Worm (Caenorhabditis elegans) whole organism, young adult: ENCODE data around the gene ssu-1.

Experiments
- C06A6.2 ChIP-seq: fragments of 200-800 bp; sonication (Bioruptor generic); conservative IDR thresholded peaks from 2 replicates; pipeline ENCODE4 v1.3.6; 2022; ENCODE audit warnings: missing genetic modification characterization, missing compliant biosample characterization
- Y53F4B.3 ChIP-seq: fragments of 200-800 bp; sonication (Bioruptor generic); IDR thresholded peaks from 2 replicates; pipeline ENCODE4 v1.3.6; 2022; ENCODE audit warnings: missing genetic modification reagents, missing genetic modification characterization, missing compliant biosample characterization
- Y67H2A.10 ChIP-seq: fragments of 200-800 bp; sonication (Bioruptor generic); conservative IDR thresholded peaks from 2 replicates; pipeline ENCODE4 v1.3.6; 2022; ENCODE audit warnings: missing genetic modification reagents, missing genetic modification characterization, missing compliant biosample characterization
- Y95B8A.8 ChIP-seq: fragments of 200-800 bp; sonication (Bioruptor generic); IDR thresholded peaks from 2 replicates; pipeline ENCODE4 v1.3.6; 2022; ENCODE audit warnings: missing genetic modification reagents, missing genetic modification characterization, missing compliant biosample characterization
- ZK185.1 ChIP-seq: sonication (generic microtip); optimal IDR thresholded peaks from 2 replicates; lab custom pipeline; 2016; ENCODE audit warnings: mild to moderate bottlenecking, missing genetic modification characterization, missing compliant biosample characterization; ENCODE audit not compliant: poor library complexity, severe bottlenecking
- atf-7 ChIP-seq: sonication (generic microtip); optimal IDR thresholded peaks from 2 replicates; lab custom pipeline; 2017; ENCODE audit warnings: mild to moderate bottlenecking, missing genetic modification characterization, missing compliant biosample characterization
- athp-1 ChIP-seq: sonication (generic microtip); optimal IDR thresholded peaks from 2 replicates; lab custom pipeline; 2017; ENCODE audit warnings: mild to moderate bottlenecking, missing genetic modification characterization, missing compliant biosample characterization
- bed-1 ChIP-seq: fragments of 200-800 bp; sonication (Bioruptor generic); IDR thresholded peaks from 2 replicates; pipeline ENCODE4 v1.3.6; 2022; ENCODE audit warnings: missing genetic modification reagents, missing genetic modification characterization, missing compliant biosample characterization
- bed-2 ChIP-seq: fragments of 200-800 bp; sonication (Bioruptor generic); IDR thresholded peaks from 2 replicates; pipeline ENCODE4 v1.3.6; 2022; ENCODE audit warnings: missing genetic modification reagents, missing genetic modification characterization, missing compliant biosample characterization
- cebp-1 ChIP-seq, 2 experiments: fragments of 200-800 bp in 1 of 2; sonication (Bioruptor generic) in 1 of 2; sonication (generic microtip) in 1 of 2; IDR thresholded peaks in 1 of 2; optimal IDR thresholded peaks in 1 of 2; 2 replicates each; pipeline versions ENCODE4 v1.3.6 to Lab custom; 2017 to 2022; ENCODE audit warnings: missing compliant biosample characterization in 2 of 2, missing genetic modification characterization in 2 of 2, mild to moderate bottlenecking in 1 of 2, missing genetic modification reagents in 1 of 2, moderate library complexity in 1 of 2
- ceh-79 ChIP-seq: sonication (generic microtip); optimal IDR thresholded peaks from 2 replicates; lab custom pipeline; 2017; ENCODE audit warnings: mild to moderate bottlenecking, missing genetic modification characterization, missing compliant biosample characterization
- chd-7 ChIP-seq: sonication (generic microtip); optimal IDR thresholded peaks from 2 replicates; lab custom pipeline; 2016; ENCODE audit warnings: mild to moderate bottlenecking, missing genetic modification characterization, moderate library complexity, missing compliant biosample characterization
- dpff-1 ChIP-seq: sonication (generic microtip); optimal IDR thresholded peaks from 2 replicates; lab custom pipeline; 2017; ENCODE audit warnings: mild to moderate bottlenecking, missing genetic modification characterization, missing compliant biosample characterization
- fkh-3 ChIP-seq: sonication (generic microtip); optimal IDR thresholded peaks from 2 replicates; lab custom pipeline; 2016; ENCODE audit warnings: mild to moderate bottlenecking, missing genetic modification characterization, missing compliant biosample characterization
- hlh-12 ChIP-seq: sonication (generic microtip); optimal IDR thresholded peaks from 2 replicates; lab custom pipeline; 2016; ENCODE audit warnings: missing genetic modification characterization, missing compliant biosample characterization
- hlh-26 ChIP-seq: fragments of 200-800 bp; sonication (Bioruptor generic); conservative IDR thresholded peaks from 2 replicates; pipeline ENCODE4 v1.3.6; 2022; ENCODE audit warnings: missing genetic modification reagents, missing genetic modification characterization, missing compliant biosample characterization
- let-526 ChIP-seq: fragments of 200-800 bp; sonication (Bioruptor generic); IDR thresholded peaks from 2 replicates; pipeline ENCODE4 v1.3.6; 2022; ENCODE audit warnings: missing genetic modification reagents, missing genetic modification characterization, missing compliant biosample characterization
- let-607 ChIP-seq, 2 experiments: fragments of 200-800 bp in 1 of 2; sonication (Bioruptor generic) in 1 of 2; sonication (generic microtip) in 1 of 2; optimal IDR thresholded peaks; 2 replicates each; lab custom pipeline; 2016 to 2018; ENCODE audit warnings: mild to moderate bottlenecking in 2 of 2, missing compliant biosample characterization in 2 of 2, missing genetic modification characterization in 2 of 2, moderate library complexity in 2 of 2, missing genotype in 1 of 2
- lin-26 ChIP-seq: fragments of 200-800 bp; sonication (Bioruptor generic); IDR thresholded peaks from 2 replicates; pipeline ENCODE4 v1.3.6; 2022; ENCODE audit warnings: missing genetic modification reagents, missing genetic modification characterization, missing compliant biosample characterization
- lin-40 ChIP-seq: sonication (generic microtip); optimal IDR thresholded peaks from 2 replicates; lab custom pipeline; 2016; ENCODE audit warnings: missing genetic modification characterization, mild to moderate bottlenecking, missing compliant biosample characterization, missing genotype, missing genetic modification reagents
- madf-3 ChIP-seq: fragments of 200-800 bp; sonication (Bioruptor generic); IDR thresholded peaks from 2 replicates; pipeline ENCODE4 v1.3.6; 2022; ENCODE audit warnings: missing genetic modification reagents, missing genetic modification characterization, missing compliant biosample characterization
- mes-4 ChIP-seq: sonication (generic microtip); optimal IDR thresholded peaks from 2 replicates; lab custom pipeline; 2016; ENCODE audit warnings: missing genotype, missing genetic modification characterization, missing compliant biosample characterization
- nfyb-1 ChIP-seq: fragments of 200-800 bp; sonication (Bioruptor generic); IDR thresholded peaks from 2 replicates; pipeline ENCODE4 v1.3.6; 2022; ENCODE audit warnings: missing genetic modification reagents, missing genetic modification characterization, missing compliant biosample characterization
- nhr-27 ChIP-seq: fragments of 200-800 bp; sonication (Bioruptor generic); optimal IDR thresholded peaks from 2 replicates; lab custom pipeline; 2018; ENCODE audit warnings: mild to moderate bottlenecking, missing genetic modification characterization, moderate library complexity, missing compliant biosample characterization
- rcor-1 ChIP-seq: fragments of 200-800 bp; sonication (Bioruptor generic); IDR thresholded peaks from 2 replicates; pipeline ENCODE4 v1.3.6; 2022; ENCODE audit warnings: missing genetic modification reagents, missing genetic modification characterization, missing compliant biosample characterization
- sea-2 ChIP-seq: fragments of 200-800 bp; sonication (Bioruptor generic); IDR thresholded peaks from 2 replicates; pipeline ENCODE4 v1.3.6; 2022; ENCODE audit warnings: missing genetic modification characterization, missing compliant biosample characterization
- unc-130 ChIP-seq: sonication (generic microtip); optimal IDR thresholded peaks from 2 replicates; lab custom pipeline; 2016; ENCODE audit warnings: missing genetic modification reagents, missing genetic modification characterization, missing compliant biosample characterization
- xnd-1 ChIP-seq: sonication (generic microtip); optimal IDR thresholded peaks from 2 replicates; lab custom pipeline; 2016; ENCODE audit warnings: missing genotype, missing genetic modification reagents, missing genetic modification characterization, missing compliant biosample characterization
- zfh-2 ChIP-seq: fragments of 200-800 bp; sonication (Bioruptor generic); conservative IDR thresholded peaks from 2 replicates; pipeline ENCODE4 v1.3.6; 2022; ENCODE audit warnings: missing genetic modification reagents, missing genetic modification characterization, missing compliant biosample characterization
- ztf-18 ChIP-seq: sonication (generic microtip); optimal IDR thresholded peaks from 2 replicates; lab custom pipeline; 2016; ENCODE audit warnings: missing genotype, mild to moderate bottlenecking, missing genetic modification characterization, missing compliant biosample characterization
- ztf-22 ChIP-seq: fragments of 200-800 bp; sonication (Bioruptor generic); optimal IDR thresholded peaks from 2 replicates; lab custom pipeline; 2018; ENCODE audit warnings: mild to moderate bottlenecking, missing genetic modification characterization, moderate library complexity, missing compliant biosample characterization
- ztf-6 ChIP-seq: fragments of 200-800 bp; sonication (Bioruptor generic); IDR thresholded peaks from 2 replicates; pipeline ENCODE4 v1.3.6; 2022; ENCODE audit warnings: missing genetic modification reagents, missing genetic modification characterization, missing compliant biosample characterization

The ssu-1 gene

ce11 chrV:20105210-20105793 lies 27.8 kb downstream of the ssu-1 start:
- no peak for TF ChIP-seq lin-40 (tag; lab: Kevin White, UChicago)
- no peak for TF ChIP-seq ztf-18 (tag; lab: Kevin White, UChicago)

DNA sequence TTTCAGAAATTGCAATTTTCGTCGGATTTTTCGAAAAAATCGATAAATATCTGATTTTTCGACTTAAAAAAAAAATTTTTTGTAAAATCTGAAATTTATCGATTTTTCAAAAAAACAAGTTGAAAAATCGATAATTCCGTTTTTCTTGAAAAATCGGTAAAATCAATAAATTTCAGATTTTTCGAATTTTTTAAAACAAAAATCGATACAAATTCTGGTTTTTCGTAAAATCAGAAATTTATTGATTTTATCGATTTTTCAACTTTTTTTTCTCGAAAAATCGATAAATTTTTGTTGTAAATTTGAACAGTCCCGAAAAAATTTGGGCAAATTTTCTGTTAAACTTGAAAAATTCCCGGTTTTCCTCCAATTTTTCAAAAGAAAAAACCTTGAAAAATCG lies 28.6 kb downstream of the ssu-1 start:
- no peak for TF ChIP-seq fkh-3 (tag; lab: Kevin White, UChicago)
- no peak for TF ChIP-seq athp-1 (tag; lab: Kevin White, UChicago)
- no peak for TF ChIP-seq hlh-12
- no peak for TF ChIP-seq nfyb-1
- no peak for TF ChIP-seq hlh-26

DNA sequence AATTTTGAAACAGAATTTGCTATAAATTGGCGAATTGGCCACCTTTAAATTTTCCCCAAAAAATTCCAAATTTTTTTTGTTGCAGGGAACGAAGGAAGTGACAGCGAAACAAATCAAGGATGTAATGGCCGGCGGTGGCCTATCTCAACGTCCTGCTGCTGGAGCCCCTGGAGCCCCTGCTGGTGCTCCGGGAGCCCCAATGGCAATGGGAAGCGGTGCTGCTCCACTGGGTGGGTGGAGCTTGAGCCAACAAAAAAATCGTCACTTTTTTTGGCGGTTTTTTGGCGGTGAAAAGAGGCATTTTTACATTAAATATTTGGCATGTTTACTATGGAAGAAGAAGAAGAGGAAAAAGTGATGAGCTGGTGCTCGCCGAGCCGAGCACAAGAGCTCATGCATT lies 35.9 kb downstream of the ssu-1 start:
- TF ChIP-seq rcor-1 (GFP tag; lab: Robert Waterston, UW) (no peak), zfh-2 (GFP tag; lab: Robert Waterston, UW) (peak; percentile 77)

DNA sequence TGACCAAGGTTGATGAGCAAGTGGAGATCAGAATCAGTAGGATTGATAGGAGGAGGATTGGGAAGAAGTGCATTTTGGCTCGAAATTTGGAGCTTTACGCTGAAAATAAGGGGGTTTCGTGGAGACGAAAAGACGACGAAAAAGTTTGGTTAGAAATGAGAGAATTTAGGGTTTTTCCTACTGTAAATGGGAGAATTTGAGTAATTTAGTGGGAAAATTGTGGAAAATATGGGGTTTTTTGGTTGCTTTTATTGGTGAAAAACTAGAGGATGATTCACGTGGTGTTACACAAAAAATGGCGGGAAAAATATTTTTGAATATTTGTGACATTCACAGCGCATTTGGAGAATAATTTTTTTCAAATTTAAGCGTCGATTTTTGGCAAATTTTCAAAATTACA lies 38.2 kb downstream of the ssu-1 start, which contains the start of gene nlp-69:
nlp-69 (minus strand) TSS at position 101 of the 400 bp plus-strand sequence.
- no peak for TF ChIP-seq bed-2
- no peak for TF ChIP-seq chd-7
- TF ChIP-seq ztf-22 = no peak
- no peak for TF ChIP-seq sea-2 (GFP tag; lab: Robert Waterston, UW)
- TF ChIP-seq ZK185.1 (tag; lab: Kevin White, UChicago) = no peak
- no peak for TF ChIP-seq Y67H2A.10 (GFP tag; lab: Robert Waterston, UW)
- no peak for TF ChIP-seq Y53F4B.3
- no peak for TF ChIP-seq madf-3 (GFP tag; lab: Robert Waterston, UW)
- TF ChIP-seq let-526 (GFP tag; lab: Robert Waterston, UW) = no peak
- TF ChIP-seq unc-130 (GFP tag; lab: Kevin White, UChicago) = no peak
- no peak for TF ChIP-seq bed-1 (GFP tag; lab: Robert Waterston, UW)
- TF ChIP-seq let-607 (tag; optimal IDR thresholded peaks at IDR 0.05; lab: Kevin White, UChicago) = no peak
- no peak for TF ChIP-seq dpff-1 (tag; lab: Kevin White, UChicago)
- TF ChIP-seq xnd-1 (tag; lab: Kevin White, UChicago) = no peak

ce11 chrV:20093940-20094339 lies 39.1 kb downstream of the ssu-1 start:
- TF ChIP-seq madf-3 (GFP tag; lab: Robert Waterston, UW) (no peak), cebp-1 (GFP tag; IDR thresholded peaks at IDR 0.05; lab: Robert Waterston, UW) (no peak), cebp-1 (tag; optimal IDR thresholded peaks at IDR 0.05; lab: Kevin White, UChicago) (no peak), Y95B8A.8 (GFP tag; lab: Robert Waterston, UW) (no peak), atf-7 (tag; lab: Kevin White, UChicago) (no peak), ztf-6 (GFP tag; lab: Robert Waterston, UW) (no peak), mes-4 (no peak), ceh-79 (tag; lab: Kevin White, UChicago) (no peak), nhr-27 (tag; lab: Kevin White, UChicago) (no peak), lin-26 (no peak), C06A6.2 (GFP tag; lab: Robert Waterston, UW) (no peak), zfh-2 (GFP tag; lab: Robert Waterston, UW) (no peak)
